Fruit fly (Drosophila melanogaster) whole organism: Measurements from ENCODE around the gene CecA1.

Experiments used
- pan ChIP-seq: fragments of >200 bp; optimal IDR thresholded peaks from 2 replicates; lab custom pipeline; 2017
- psq ChIP-seq: fragments of >200 bp; optimal IDR thresholded peaks from 2 replicates; lab custom pipeline; 2017

- TF ChIP-seq pan (lab: Kevin White, UChicago) (no peak), psq (lab: Kevin White, UChicago) (no peak)
These were observed at the start of gene CecA1 for dm6 chr3R:30210560-30210959.
